Worm (Caenorhabditis elegans) whole organism, late embryonic: Measurements from ENCODE around the gene mcm-7.

ENCODE experiments used
- K02D7.2 ChIP-seq: sonication (generic microtip); optimal IDR thresholded peaks from 2 replicates; lab custom pipeline; 2017; ENCODE audit warnings: mild to moderate bottlenecking, missing genetic modification characterization, missing compliant biosample characterization
- K09A11.1 ChIP-seq: sonication (generic microtip); optimal IDR thresholded peaks from 2 replicates; lab custom pipeline; 2017; ENCODE audit warnings: antibody characterized with exemption, mild to moderate bottlenecking, missing genetic modification characterization, missing compliant biosample characterization; ENCODE audit not compliant: insufficient read depth
- T23F11.4 ChIP-seq: fragments of 200-800 bp; sonication (Bioruptor generic); optimal IDR thresholded peaks from 2 replicates; lab custom pipeline; 2018; ENCODE audit warnings: mild to moderate bottlenecking, missing genetic modification characterization, missing compliant biosample characterization
- Y22D7AL.16 ChIP-seq: sonication (generic microtip); optimal IDR thresholded peaks from 2 replicates; lab custom pipeline; 2016; ENCODE audit warnings: missing genetic modification characterization, missing compliant biosample characterization
- ahr-1 ChIP-seq: sonication (generic microtip); optimal IDR thresholded peaks from 2 replicates; lab custom pipeline; 2016; ENCODE audit warnings: missing genetic modification characterization, missing compliant biosample characterization
- ceh-14 ChIP-seq: sonication (generic microtip); optimal IDR thresholded peaks from 2 replicates; lab custom pipeline; 2016; ENCODE audit warnings: missing genotype, missing genetic modification characterization, missing compliant biosample characterization
- ceh-18 ChIP-seq: sonication (generic microtip); optimal IDR thresholded peaks from 2 replicates; lab custom pipeline; 2016; ENCODE audit warnings: missing genetic modification characterization, missing compliant biosample characterization
- ceh-19 ChIP-seq: fragments of 200-800 bp; sonication (Bioruptor generic); optimal IDR thresholded peaks from 2 replicates; lab custom pipeline; 2018; ENCODE audit warnings: mild to moderate bottlenecking, missing genetic modification characterization, missing compliant biosample characterization
- ceh-2 ChIP-seq: sonication (generic microtip); optimal IDR thresholded peaks from 2 replicates; lab custom pipeline; 2016; ENCODE audit warnings: missing genotype, missing genetic modification characterization, missing compliant biosample characterization
- ceh-22 ChIP-seq: sonication (generic microtip); optimal IDR thresholded peaks from 2 replicates; lab custom pipeline; 2017; ENCODE audit warnings: missing biosample characterization, missing genetic modification characterization
- ceh-24 ChIP-seq: sonication (generic microtip); optimal IDR thresholded peaks from 2 replicates; lab custom pipeline; 2016; ENCODE audit warnings: mild to moderate bottlenecking, missing genetic modification characterization, missing compliant biosample characterization
- ceh-31 ChIP-seq: sonication (generic microtip); optimal IDR thresholded peaks from 2 replicates; lab custom pipeline; 2016; ENCODE audit warnings: missing genetic modification characterization, missing compliant biosample characterization
- ceh-34 ChIP-seq: sonication (generic microtip); optimal IDR thresholded peaks from 2 replicates; lab custom pipeline; 2016; ENCODE audit warnings: mild to moderate bottlenecking, missing genetic modification characterization, missing compliant biosample characterization
- ceh-45 ChIP-seq: fragments of 200-800 bp; sonication (Bioruptor generic); IDR thresholded peaks from 2 replicates; pipeline ENCODE4 v1.3.6; 2022; ENCODE audit warnings: missing genetic modification reagents, missing genetic modification characterization, missing compliant biosample characterization
- ceh-48 ChIP-seq: sonication (generic microtip); optimal IDR thresholded peaks from 2 replicates; lab custom pipeline; 2016; ENCODE audit warnings: missing genetic modification characterization, inconsistent platforms, missing compliant biosample characterization
- ceh-6 ChIP-seq: fragments of 200-800 bp; sonication (Bioruptor generic); optimal IDR thresholded peaks from 2 replicates; lab custom pipeline; 2018; ENCODE audit warnings: mild to moderate bottlenecking, missing genetic modification characterization, missing compliant biosample characterization
- ceh-9 ChIP-seq: sonication (generic microtip); optimal IDR thresholded peaks from 2 replicates; lab custom pipeline; 2016; ENCODE audit warnings: mild to moderate bottlenecking, missing genetic modification characterization, inconsistent platforms, missing compliant biosample characterization
- che-1 ChIP-seq: sonication (generic microtip); optimal IDR thresholded peaks from 2 replicates; lab custom pipeline; 2016; ENCODE audit warnings: mild to moderate bottlenecking, missing genetic modification characterization, missing compliant biosample characterization
- dmd-4 ChIP-seq: sonication (generic microtip); optimal IDR thresholded peaks from 2 replicates; lab custom pipeline; 2016; ENCODE audit warnings: borderline replicate concordance, missing genetic modification characterization, missing compliant biosample characterization
- dve-1 ChIP-seq: sonication (generic microtip); optimal IDR thresholded peaks from 2 replicates; lab custom pipeline; 2017; ENCODE audit warnings: antibody characterized with exemption, mild to moderate bottlenecking, missing genetic modification characterization, missing compliant biosample characterization
- elt-2 ChIP-seq: sonication (generic microtip); optimal IDR thresholded peaks from 2 replicates; lab custom pipeline; 2016; ENCODE audit warnings: missing genetic modification reagents, missing genetic modification characterization, missing compliant biosample characterization
- eyg-1 ChIP-seq: sonication (generic microtip); optimal IDR thresholded peaks from 2 replicates; lab custom pipeline; 2016; ENCODE audit warnings: missing genotype, missing genetic modification characterization, missing compliant biosample characterization
- fax-1 ChIP-seq: sonication (generic microtip); optimal IDR thresholded peaks from 2 replicates; lab custom pipeline; 2016; ENCODE audit warnings: missing genotype, missing genetic modification characterization, missing compliant biosample characterization
- fkh-6 ChIP-seq: sonication (generic microtip); optimal IDR thresholded peaks from 2 replicates; lab custom pipeline; 2016; ENCODE audit warnings: missing genetic modification characterization, missing compliant biosample characterization
- hlh-15 ChIP-seq: sonication (generic microtip); optimal IDR thresholded peaks from 2 replicates; lab custom pipeline; 2016; ENCODE audit warnings: missing genetic modification characterization, missing compliant biosample characterization
- hlh-30 ChIP-seq: sonication (generic microtip); optimal IDR thresholded peaks from 2 replicates; lab custom pipeline; 2017; ENCODE audit warnings: antibody characterized with exemption, missing genetic modification characterization, missing compliant biosample characterization; ENCODE audit not compliant: insufficient read depth
- madf-2 ChIP-seq: sonication (generic microtip); optimal IDR thresholded peaks from 2 replicates; lab custom pipeline; 2017; ENCODE audit warnings: missing genetic modification characterization, missing compliant biosample characterization
- mec-3 ChIP-seq: sonication (generic microtip); optimal IDR thresholded peaks from 2 replicates; lab custom pipeline; 2016; ENCODE audit warnings: borderline replicate concordance, missing genetic modification characterization, missing compliant biosample characterization
- nhr-11 ChIP-seq: fragments of 150-350 bp; optimal IDR thresholded peaks from 2 replicates; lab custom pipeline; 2014; ENCODE audit warnings: missing biosample characterization, missing genetic modification characterization
- npax-4 ChIP-seq: sonication (generic microtip); optimal IDR thresholded peaks from 2 replicates; lab custom pipeline; 2016; ENCODE audit warnings: missing genetic modification characterization, missing compliant biosample characterization
- pag-3 ChIP-seq: sonication (generic microtip); optimal IDR thresholded peaks from 2 replicates; lab custom pipeline; 2016; ENCODE audit warnings: missing compliant biosample characterization, missing genetic modification characterization, borderline replicate concordance
- pha-4 ChIP-seq: fragments of 150-350 bp; optimal IDR thresholded peaks from 2 replicates; lab custom pipeline; 2018; ENCODE audit warnings: missing biosample characterization, missing genetic modification reagents, missing genetic modification characterization
- pros-1 ChIP-seq: fragments of 150-350 bp; optimal IDR thresholded peaks from 2 replicates; lab custom pipeline; 2014; ENCODE audit warnings: missing biosample characterization, missing genetic modification reagents, missing genetic modification characterization
- ref-2 ChIP-seq: sonication (generic microtip); optimal IDR thresholded peaks from 2 replicates; lab custom pipeline; 2016; ENCODE audit warnings: missing genetic modification characterization, missing compliant biosample characterization
- rnt-1 ChIP-seq: sonication (generic microtip); optimal IDR thresholded peaks from 2 replicates; lab custom pipeline; 2016; ENCODE audit warnings: missing genetic modification characterization, missing compliant biosample characterization
- ttx-3 ChIP-seq: sonication (generic microtip); optimal IDR thresholded peaks from 2 replicates; lab custom pipeline; 2016; ENCODE audit warnings: missing genetic modification reagents, missing genetic modification characterization, missing compliant biosample characterization
- unc-3 ChIP-seq, 2 experiments: fragments of 200-800 bp in 1 of 2; sonication (Bioruptor generic) in 1 of 2; sonication (generic microtip) in 1 of 2; conservative IDR thresholded peaks in 1 of 2; optimal IDR thresholded peaks in 1 of 2; 2 replicates each; pipeline versions ENCODE4 v1.3.6 to Lab custom; 2016 to 2022; ENCODE audit warnings: missing compliant biosample characterization in 2 of 2, missing genetic modification characterization in 2 of 2, missing genetic modification reagents in 1 of 2
- unc-42 ChIP-seq: sonication (generic microtip); optimal IDR thresholded peaks from 2 replicates; lab custom pipeline; 2016; ENCODE audit warnings: missing genotype, missing genetic modification characterization, missing compliant biosample characterization
- unc-86 ChIP-seq: sonication (generic microtip); optimal IDR thresholded peaks from 2 replicates; lab custom pipeline; 2016; ENCODE audit warnings: missing genetic modification characterization, missing compliant biosample characterization

The mcm-7 gene

DNA sequence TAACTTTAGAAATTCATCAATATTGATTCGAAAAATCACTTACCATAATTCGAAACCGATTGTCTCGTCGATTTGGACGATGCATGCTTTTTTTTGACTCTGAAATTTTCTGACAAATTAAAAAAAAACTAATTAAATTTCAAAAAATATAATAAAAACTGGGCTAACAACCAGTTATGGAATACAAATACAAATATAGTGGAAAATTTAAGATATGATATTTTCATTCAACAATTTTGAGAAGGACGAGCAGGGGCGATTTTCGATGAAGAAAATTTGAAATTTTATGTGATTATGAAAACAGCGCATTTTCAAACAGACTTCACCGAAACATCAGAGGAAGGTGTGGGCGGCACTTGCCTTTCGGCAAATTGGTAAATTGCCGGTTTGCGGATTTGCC is 35.3 kb downstream of the mcm-7 start, which contains the start of gene F13A2.1:
Gene F13A2.1, minus strand, starts transcription at position 101 of the 400 bp plus-strand sequence.
- TF ChIP-seq ceh-34 (tag; lab: Kevin White, UChicago) (no peak), rnt-1 (no peak), npax-4 (tag; lab: Kevin White, UChicago) (no peak), unc-42 (tag; lab: Kevin White, UChicago) (no peak), eyg-1 (no peak), ttx-3 (tag; lab: Kevin White, UChicago) (no peak), dmd-4 (tag; lab: Kevin White, UChicago) (no peak), ceh-22 (tag; lab: Kevin White, UChicago) (no peak), ref-2 (no peak), Y22D7AL.16 (tag; lab: Kevin White, UChicago) (no peak), che-1 (tag; lab: Kevin White, UChicago) (no peak)

DNA sequence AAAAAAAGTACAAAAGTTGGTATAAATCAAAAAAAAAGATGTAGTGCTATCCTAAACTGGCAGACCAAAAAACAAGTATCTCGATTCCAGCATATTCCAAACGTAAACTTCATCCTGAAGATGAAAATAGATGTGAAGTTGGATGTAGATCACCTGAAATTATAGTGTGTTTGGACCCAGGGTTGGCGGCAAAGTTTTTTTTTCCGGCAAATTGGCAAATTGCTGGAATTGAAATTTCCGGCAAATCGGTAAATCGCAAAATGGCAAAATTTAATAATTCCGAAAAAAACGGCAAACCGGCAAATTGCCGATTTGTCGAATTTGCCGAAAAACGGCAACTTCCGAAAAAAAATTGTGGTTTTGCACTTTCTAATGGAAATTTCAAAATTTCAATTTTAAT is 37.5 kb downstream of the mcm-7 start, which contains the start of gene F13A2.2:
Gene F13A2.2, minus strand, starts transcription at position 101 of the 400 bp plus-strand sequence.
- TF ChIP-seq fax-1 (tag; lab: Kevin White, UChicago) (no peak), hlh-15 (tag; lab: Kevin White, UChicago) (no peak), T23F11.4 (GFP tag; lab: Kevin White, UChicago) (no peak), mec-3 (tag; lab: Kevin White, UChicago) (no peak), unc-42 (tag; lab: Kevin White, UChicago) (no peak), Y22D7AL.16 (tag; lab: Kevin White, UChicago) (no peak), nhr-11 (tag; lab: Kevin White, UChicago) (no peak), pag-3 (tag; lab: Kevin White, UChicago) (no peak), pha-4 (no peak), K09A11.1 (tag; lab: Kevin White, UChicago) (no peak), K02D7.2 (tag; lab: Kevin White, UChicago) (no peak), npax-4 (tag; lab: Kevin White, UChicago) (no peak), madf-2 (tag; lab: Kevin White, UChicago) (no peak), ceh-6 (GFP tag; lab: Kevin White, UChicago) (no peak), ceh-34 (tag; lab: Kevin White, UChicago) (no peak), ceh-22 (tag; lab: Kevin White, UChicago) (no peak), ceh-18 (no peak)

DNA sequence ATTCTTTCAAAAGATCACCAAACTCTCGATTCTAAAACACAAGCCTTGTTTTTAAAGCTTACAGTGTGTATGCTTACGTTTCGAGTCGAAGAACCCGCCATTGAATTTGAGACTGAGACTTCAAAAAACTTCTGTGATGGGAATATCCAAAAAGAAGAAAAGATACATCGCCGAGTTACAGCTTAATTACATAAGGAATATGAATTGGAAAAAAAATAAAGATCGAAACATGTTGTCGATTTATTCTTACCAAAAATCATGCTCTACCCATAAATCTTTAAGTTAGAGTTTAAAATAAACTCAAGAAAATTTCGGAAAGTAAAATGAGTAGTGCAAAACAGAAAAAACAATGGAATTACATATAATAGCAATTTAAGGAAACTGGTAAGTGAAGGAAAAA is 39.2 kb downstream of the mcm-7 start, which contains the start of gene F13A2.10:
Gene F13A2.10, minus strand, starts transcription at position 101 of the 400 bp plus-strand sequence.
- TF ChIP-seq T23F11.4 (GFP tag; lab: Kevin White, UChicago) = no peak
- no peak for TF ChIP-seq madf-2 (tag; lab: Kevin White, UChicago)
- TF ChIP-seq ceh-19 (GFP tag; lab: Kevin White, UChicago) = no peak
- TF ChIP-seq ceh-45 (GFP tag; lab: Robert Waterston, UW) = no peak
- TF ChIP-seq ceh-48 = no peak
- no peak for TF ChIP-seq hlh-30 (tag; lab: Kevin White, UChicago)
- TF ChIP-seq ceh-31 (tag; lab: Kevin White, UChicago) = no peak
- TF ChIP-seq ceh-34 (tag; lab: Kevin White, UChicago) = no peak
- no peak for TF ChIP-seq nhr-11 (tag; lab: Kevin White, UChicago)
- no peak for TF ChIP-seq unc-3 (GFP tag; conservative IDR thresholded peaks at IDR 0.05; lab: Robert Waterston, UW)
- TF ChIP-seq unc-3 (tag; optimal IDR thresholded peaks at IDR 0.05; lab: Kevin White, UChicago) = no peak
- no peak for TF ChIP-seq rnt-1

DNA sequence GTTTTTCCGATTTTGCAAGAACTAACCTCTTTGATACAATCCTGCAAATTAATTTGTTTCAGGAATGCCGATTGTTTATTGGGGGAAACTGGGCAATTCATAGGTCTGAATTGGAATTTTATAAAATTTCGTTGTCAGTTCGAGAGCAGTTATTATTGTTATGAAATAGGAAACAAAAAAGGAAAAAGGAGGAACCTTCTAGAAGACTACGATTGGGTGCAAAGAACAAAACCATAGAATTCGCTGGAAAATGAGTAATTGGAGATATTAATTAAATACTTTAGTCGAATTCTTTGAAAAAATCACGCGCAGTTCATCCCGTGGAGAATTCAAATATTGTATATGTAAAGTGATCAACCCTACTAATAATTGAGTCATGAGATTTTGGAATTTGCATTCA is 40.4 kb downstream of the mcm-7 start, which contains the start of gene F13A2.9:
Gene F13A2.9, minus strand, starts transcription at position 101 of the 400 bp plus-strand sequence.
- TF ChIP-seq dve-1 (tag; lab: Kevin White, UChicago) = no peak
- TF ChIP-seq ceh-9 = no peak
- no peak for TF ChIP-seq ceh-22 (tag; lab: Kevin White, UChicago)
- TF ChIP-seq ceh-14 (tag; lab: Kevin White, UChicago) = no peak
- TF ChIP-seq elt-2 (tag; lab: Kevin White, UChicago) = no peak
- TF ChIP-seq fkh-6 (tag; lab: Kevin White, UChicago) = no peak
- TF ChIP-seq eyg-1 = no peak
- no peak for TF ChIP-seq pros-1 (tag; lab: Kevin White, UChicago)
- no peak for TF ChIP-seq Y22D7AL.16 (tag; lab: Kevin White, UChicago)
- no peak for TF ChIP-seq ceh-19 (GFP tag; lab: Kevin White, UChicago)
- TF ChIP-seq ceh-48 = no peak
- no peak for TF ChIP-seq ceh-24 (tag; lab: Kevin White, UChicago)
- TF ChIP-seq che-1 (tag; lab: Kevin White, UChicago) = no peak
- TF ChIP-seq pha-4 = no peak
- no peak for TF ChIP-seq ceh-2 (tag; lab: Kevin White, UChicago)
- TF ChIP-seq unc-86 = no peak
- TF ChIP-seq ahr-1 = no peak
